Worm (Caenorhabditis elegans) whole organism, late embryonic: ENCODE data around the gene srh-22.

ENCODE experiments used
- C08G9.2 ChIP-seq: sonication (generic microtip); optimal IDR thresholded peaks from 2 replicates; lab custom pipeline; 2016; ENCODE audit warnings: mild to moderate bottlenecking, missing genetic modification characterization, moderate library complexity, missing compliant biosample characterization
- ceh-2 ChIP-seq: sonication (generic microtip); optimal IDR thresholded peaks from 2 replicates; lab custom pipeline; 2016; ENCODE audit warnings: missing genotype, missing genetic modification characterization, missing compliant biosample characterization
- lim-6 ChIP-seq: sonication (generic microtip); optimal IDR thresholded peaks from 2 replicates; lab custom pipeline; 2016; ENCODE audit warnings: missing genetic modification characterization, missing compliant biosample characterization
- nhr-232 ChIP-seq: sonication (generic microtip); optimal IDR thresholded peaks from 2 replicates; lab custom pipeline; 2016; ENCODE audit warnings: missing genetic modification characterization, missing compliant biosample characterization
- pat-9 ChIP-seq: fragments of 200-800 bp; sonication (Bioruptor generic); optimal IDR thresholded peaks from 2 replicates; lab custom pipeline; 2018; ENCODE audit warnings: mild to moderate bottlenecking, missing genetic modification characterization, moderate library complexity, missing compliant biosample characterization

- no peak for TF ChIP-seq lim-6 (tag; lab: Kevin White, UChicago)
- TF ChIP-seq ceh-2 (tag; lab: Kevin White, UChicago): no peak
- no peak for TF ChIP-seq nhr-232
- no peak for TF ChIP-seq C08G9.2
- no peak for TF ChIP-seq pat-9 (tag; lab: Kevin White, UChicago)
Observed at ce11 chrV:4884490-4884889, 37.6 kb upstream of the srh-22 start, which contains the start of gene T19H12.12.
